Fruit fly (Drosophila melanogaster) whole organism, wandering third instar larva: Measurements from ENCODE around the gene RpL37A.
A peak's percentile ranks its signal among the peaks of the same experiment; 100 is the strongest.

Experiments used
- Dfd ChIP-seq: fragments of >200 bp; optimal IDR thresholded peaks from 2 replicates; lab custom pipeline; 2017; ENCODE audit warnings: missing biosample characterization, missing genetic modification characterization
- Dif ChIP-seq: fragments of 200-275, 200-300 bp; sonication (Bioruptor generic); optimal IDR thresholded peaks from 2 replicates; lab custom pipeline; 2018; ENCODE audit warnings: missing biosample characterization, missing genetic modification characterization; ENCODE audit not compliant: partially characterized antibody
- GATAd ChIP-seq: sonication (Bioruptor generic); optimal IDR thresholded peaks from 2 replicates; lab custom pipeline; 2016; ENCODE audit warnings: missing biosample characterization, missing genetic modification characterization
- Hr83 ChIP-seq: fragments of 200-300 bp; sonication (Bioruptor generic); optimal IDR thresholded peaks from 2 replicates; lab custom pipeline; 2016; ENCODE audit warnings: missing biosample characterization, mild to moderate bottlenecking, missing genetic modification characterization, moderate library complexity; ENCODE audit not compliant: poor library complexity, severe bottlenecking
- Jra ChIP-seq: sonication (Bioruptor generic); optimal IDR thresholded peaks from 2 replicates; lab custom pipeline; 2016; ENCODE audit warnings: missing biosample characterization, missing genetic modification characterization
- N ChIP-seq: fragments of >200 bp; optimal IDR thresholded peaks from 2 replicates; lab custom pipeline; 2018; ENCODE audit warnings: missing biosample characterization, missing external identifiers, missing genetic modification characterization
- brk ChIP-seq: fragments of 200-800 bp; sonication (Bioruptor generic); optimal IDR thresholded peaks from 2 replicates; lab custom pipeline; 2016; ENCODE audit warnings: missing biosample characterization, mild to moderate bottlenecking, missing genetic modification characterization
- fru ChIP-seq: fragments of 200-800 bp; sonication (Bioruptor generic); optimal IDR thresholded peaks from 3 replicates; lab custom pipeline; 2016; ENCODE audit warnings: missing biosample characterization, mild to moderate bottlenecking, missing genetic modification characterization
- jim ChIP-seq: fragments of 175-275, 200-325 bp; sonication (Bioruptor generic); optimal IDR thresholded peaks from 2 replicates; lab custom pipeline; 2016; ENCODE audit warnings: missing biosample characterization, mild to moderate bottlenecking, missing genetic modification characterization
- pan ChIP-seq: fragments of >200 bp; optimal IDR thresholded peaks from 2 replicates; lab custom pipeline; 2017
- psq ChIP-seq: fragments of 200-800 bp; sonication (Bioruptor generic); optimal IDR thresholded peaks from 3 replicates; lab custom pipeline; 2017; ENCODE audit warnings: missing biosample characterization, mild to moderate bottlenecking, missing genetic modification characterization, moderate library complexity
- tai ChIP-seq: sonication (Bioruptor generic); optimal IDR thresholded peaks from 2 replicates; lab custom pipeline; 2016; ENCODE audit warnings: missing biosample characterization, missing genetic modification characterization
- woc ChIP-seq: sonication (Bioruptor generic); optimal IDR thresholded peaks from 2 replicates; lab custom pipeline; 2016; ENCODE audit warnings: missing biosample characterization, mild to moderate bottlenecking, missing genetic modification characterization

DNA sequence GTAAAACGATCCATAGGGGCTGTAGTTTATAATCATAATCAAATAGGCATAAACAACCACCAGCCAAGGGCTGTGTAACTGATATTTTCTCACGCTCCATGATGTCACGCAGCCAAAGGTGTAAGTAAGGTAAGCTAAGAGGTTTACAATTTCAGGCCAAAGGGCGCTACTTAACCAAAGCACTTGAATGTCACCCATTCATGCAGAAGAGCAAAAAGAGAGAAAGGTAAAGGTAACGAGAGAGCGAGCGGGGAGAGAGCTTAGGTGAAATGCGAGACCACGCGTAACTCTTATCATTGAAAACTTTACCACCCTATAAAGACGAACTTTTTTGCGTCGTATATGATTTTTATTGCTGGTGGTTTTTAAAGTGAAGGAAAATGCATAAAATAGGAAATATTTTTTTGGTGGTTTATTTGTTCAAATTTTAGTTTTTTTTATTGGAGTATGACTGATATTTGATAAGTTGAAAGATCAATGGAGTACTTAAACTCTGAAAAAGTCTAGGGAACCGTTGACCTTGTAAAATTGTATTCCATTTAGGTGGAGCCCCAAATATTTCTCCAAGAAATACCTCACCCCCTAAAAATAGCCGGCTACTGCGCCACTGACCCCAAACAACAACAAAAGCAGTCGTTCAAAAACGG is 37.0 kb downstream of the RpL37A start:
- TF ChIP-seq Hr83 = peak; percentile 74
- peak; percentile 97 for TF ChIP-seq psq
- TF ChIP-seq Dif (GFP tag; lab: Kevin White, UChicago) = peak; percentile 78
- TF ChIP-seq jim (GFP tag; lab: Kevin White, UChicago) = no peak
- peak; percentile 87 for TF ChIP-seq Dfd (GFP tag; lab: Kevin White, UChicago)
- peak; percentile 97 for TF ChIP-seq Jra
- peak; percentile 99 for TF ChIP-seq fru (GFP tag; lab: Kevin White, UChicago)
- TF ChIP-seq pan (lab: Kevin White, UChicago) = no peak
- TF ChIP-seq GATAd (GFP tag; lab: Kevin White, UChicago) = peak; percentile 87
- TF ChIP-seq tai (GFP tag; lab: Kevin White, UChicago) = peak; percentile 96
- peak; percentile 92 for TF ChIP-seq brk (GFP tag; lab: Kevin White, UChicago)
- TF ChIP-seq N (GFP tag; lab: Kevin White, UChicago) = no peak
- peak; percentile 95 for TF ChIP-seq woc (GFP tag; lab: Kevin White, UChicago)
